Fruit fly (Drosophila melanogaster) whole organism, adult: ENCODE results near the gene CG31441.

Experiments used
- CG11617 ChIP-seq: fragments of 200-800 bp; sonication (Bioruptor generic); optimal IDR thresholded peaks from 2 replicates; lab custom pipeline; 2017; ENCODE audit warnings: mild to moderate bottlenecking, missing biosample characterization, missing genetic modification reagents, missing genetic modification characterization
- CG12768 ChIP-seq: fragments of 200-800 bp; sonication (Bioruptor generic); optimal IDR thresholded peaks from 2 replicates; lab custom pipeline; 2017; ENCODE audit warnings: missing biosample characterization, missing genetic modification characterization, mild to moderate bottlenecking, moderate library complexity, missing genetic modification reagents
- CG14711 ChIP-seq: fragments of 200-800 bp; sonication (Bioruptor generic); optimal IDR thresholded peaks from 2 replicates; lab custom pipeline; 2018; ENCODE audit warnings: missing biosample characterization, mild to moderate bottlenecking, missing genetic modification characterization, moderate library complexity
- CG1620 ChIP-seq: fragments of 200-800 bp; sonication (Bioruptor generic); optimal IDR thresholded peaks from 2 replicates; lab custom pipeline; 2016; ENCODE audit warnings: missing biosample characterization, missing genetic modification characterization
- CG33017 ChIP-seq: fragments of 200-800 bp; sonication (Bioruptor generic); optimal IDR thresholded peaks from 2 replicates; lab custom pipeline; 2018; ENCODE audit warnings: missing biosample characterization, mild to moderate bottlenecking, missing genetic modification characterization, moderate library complexity
- CG5204 ChIP-seq: fragments of 200-800 bp; sonication (Bioruptor generic); optimal IDR thresholded peaks from 2 replicates; lab custom pipeline; 2016; ENCODE audit warnings: missing biosample characterization, missing genetic modification characterization
- CG7045 ChIP-seq: fragments of 200-800 bp; sonication (Bioruptor generic); optimal IDR thresholded peaks from 2 replicates; lab custom pipeline; 2017; ENCODE audit warnings: missing biosample characterization, mild to moderate bottlenecking, missing genetic modification characterization
- CG7101 ChIP-seq: fragments of 200-800 bp; sonication (Bioruptor generic); optimal IDR thresholded peaks from 2 replicates; lab custom pipeline; 2018; ENCODE audit warnings: missing biosample characterization, mild to moderate bottlenecking, missing genetic modification characterization, moderate library complexity
- Clk ChIP-seq: fragments of 200-800 bp; sonication (Bioruptor generic); optimal IDR thresholded peaks from 2 replicates; lab custom pipeline; 2017; ENCODE audit warnings: missing biosample characterization, missing genetic modification characterization
- Crg-1 ChIP-seq: fragments of 200-800 bp; sonication (Bioruptor generic); optimal IDR thresholded peaks from 2 replicates; lab custom pipeline; 2016; ENCODE audit warnings: missing biosample characterization, missing genetic modification characterization
- Hr96 ChIP-seq: fragments of 200-800 bp; sonication (Bioruptor generic); optimal IDR thresholded peaks from 2 replicates; lab custom pipeline; 2016; ENCODE audit warnings: missing biosample characterization, missing genetic modification characterization
- Mnt ChIP-seq: fragments of 200-800 bp; sonication (Bioruptor generic); optimal IDR thresholded peaks from 2 replicates; lab custom pipeline; 2016; ENCODE audit warnings: missing biosample characterization, mild to moderate bottlenecking, missing genetic modification characterization
- bab1 ChIP-seq: fragments of 200-800 bp; sonication (Bioruptor generic); optimal IDR thresholded peaks from 3 replicates; lab custom pipeline; 2019; ENCODE audit warnings: missing biosample characterization, mild to moderate bottlenecking, missing genetic modification characterization, moderate library complexity
- cic ChIP-seq: fragments of 200-800 bp; sonication (Bioruptor generic); optimal IDR thresholded peaks from 2 replicates; lab custom pipeline; 2017; ENCODE audit warnings: missing biosample characterization, mild to moderate bottlenecking, missing genetic modification characterization, moderate library complexity
- cnc ChIP-seq, 2 experiments: fragments of >200 bp; optimal IDR thresholded peaks; 2 replicates each; lab custom pipeline; 2017
- kay ChIP-seq: fragments of 200-800 bp; sonication (Bioruptor generic); peaks from one replicate; lab custom pipeline; 2016; ENCODE audit warnings: missing biosample characterization, missing genetic modification characterization, borderline replicate concordance
- ovo ChIP-seq: fragments of 200-800 bp; sonication (Bioruptor generic); optimal IDR thresholded peaks from 2 replicates; lab custom pipeline; 2016; ENCODE audit warnings: missing biosample characterization, missing genetic modification characterization
- pad ChIP-seq: fragments of 200-800 bp; sonication (Bioruptor generic); optimal IDR thresholded peaks from 3 replicates; lab custom pipeline; 2017; ENCODE audit warnings: missing biosample characterization, missing genetic modification characterization, mild to moderate bottlenecking, moderate library complexity, missing genetic modification reagents
- tj ChIP-seq: fragments of 200-800 bp; sonication (Bioruptor generic); optimal IDR thresholded peaks from 3 replicates; lab custom pipeline; 2017; ENCODE audit warnings: missing biosample characterization, mild to moderate bottlenecking, missing genetic modification characterization, moderate library complexity
- toe ChIP-seq: fragments of 200-800 bp; sonication (Bioruptor generic); optimal IDR thresholded peaks from 2 replicates; lab custom pipeline; 2016; ENCODE audit warnings: missing biosample characterization, missing genetic modification characterization

The CG31441 gene

dm6 chr3R:11269013-11269412, 32.9 kb downstream of the CG31441 start:
- TF ChIP-seq CG7045 (GFP tag; lab: Kevin White, UChicago) (no peak), bab1 (GFP tag; lab: Kevin White, UChicago) (no peak), CG7101 (tag; lab: Kevin White, UChicago) (no peak), Clk (GFP tag; lab: Kevin White, UChicago) (no peak), cic (no peak), CG11617 (GFP tag; lab: Kevin White, UChicago) (no peak), CG33017 (no peak), CG14711 (tag; lab: Kevin White, UChicago) (no peak), CG12768 (GFP tag; lab: Kevin White, UChicago) (no peak), Crg-1 (no peak), kay (GFP tag; lab: Kevin White, UChicago) (no peak), CG1620 (GFP tag; lab: Kevin White, UChicago) (no peak), pad (GFP tag; lab: Kevin White, UChicago) (no peak), tj (GFP tag; lab: Kevin White, UChicago) (no peak), cnc (optimal IDR thresholded peaks at IDR 0.05; lab: Kevin White, UChicago) (no peak), ovo (GFP tag; lab: Kevin White, UChicago) (no peak), toe (GFP tag; lab: Kevin White, UChicago) (no peak), Hr96 (GFP tag; lab: Kevin White, UChicago) (no peak)

dm6 chr3R:11270574-11270973, 34.5 kb downstream of the CG31441 start:
- TF ChIP-seq pad (GFP tag; lab: Kevin White, UChicago) (no peak), bab1 (GFP tag; lab: Kevin White, UChicago) (no peak), Clk (GFP tag; lab: Kevin White, UChicago) (no peak), CG14711 (tag; lab: Kevin White, UChicago) (no peak), toe (GFP tag; lab: Kevin White, UChicago) (no peak), cnc (optimal IDR thresholded peaks at IDR 0.05; lab: Kevin White, UChicago) (no peak), CG1620 (GFP tag; lab: Kevin White, UChicago) (no peak), CG7045 (GFP tag; lab: Kevin White, UChicago) (no peak), cic (no peak), CG5204 (no peak), tj (GFP tag; lab: Kevin White, UChicago) (no peak), CG33017 (no peak), Mnt (no peak), CG7101 (tag; lab: Kevin White, UChicago) (no peak), Crg-1 (no peak), kay (GFP tag; lab: Kevin White, UChicago) (no peak), ovo (GFP tag; lab: Kevin White, UChicago) (no peak), Hr96 (GFP tag; lab: Kevin White, UChicago) (no peak)

- TF ChIP-seq CG1620 (GFP tag; lab: Kevin White, UChicago) (no peak), cnc (optimal IDR thresholded peaks at IDR 0.05; lab: Kevin White, UChicago) (no peak)
These were observed 36.6 kb downstream of the CG31441 start for dm6 chr3R:11272667-11273066.

- TF ChIP-seq cic, result no peak
- TF ChIP-seq CG11617 (GFP tag; lab: Kevin White, UChicago), result no peak
- TF ChIP-seq cnc (optimal IDR thresholded peaks at IDR 0.05; lab: Kevin White, UChicago), result no peak
- TF ChIP-seq pad (GFP tag; lab: Kevin White, UChicago), result peak; percentile 30
- TF ChIP-seq CG7101 (tag; lab: Kevin White, UChicago), result no peak
- no peak for TF ChIP-seq tj (GFP tag; lab: Kevin White, UChicago)
- no peak for TF ChIP-seq CG14711 (tag; lab: Kevin White, UChicago)
These were observed 45.8 kb downstream of the CG31441 start for dm6 chr3R:11281887-11282286.

- TF ChIP-seq CG5204 (no peak), CG11617 (GFP tag; lab: Kevin White, UChicago) (no peak), Mnt (no peak), pad (GFP tag; lab: Kevin White, UChicago) (no peak), CG7045 (GFP tag; lab: Kevin White, UChicago) (no peak), cic (no peak), CG14711 (tag; lab: Kevin White, UChicago) (no peak), CG1620 (GFP tag; lab: Kevin White, UChicago) (no peak), Crg-1 (no peak), Clk (GFP tag; lab: Kevin White, UChicago) (no peak), CG7101 (tag; lab: Kevin White, UChicago) (no peak), CG33017 (no peak), CG12768 (GFP tag; lab: Kevin White, UChicago) (no peak), kay (GFP tag; lab: Kevin White, UChicago) (no peak)
These were observed 50.9 kb downstream of the CG31441 start for dm6 chr3R:11286948-11287347.
